In genomic region chrV:15915919-15916318, ce11 we compare ENCODE assay signal across 5 worm cellular contexts.
A peak's percentile ranks its signal among the peaks of the same experiment; 100 is the strongest.
TF ChIP-seq lines count a peak whose summit lies in the region.

Gene gst-38, minus strand, starts transcription at chrV:15916070.

TF ChIP-seq in whole organism, L1 larva, 84 proteins besides CTCF, POLR2A, EP300 and RAD21:
- TF ChIP-seq elt-2 (tag; optimal IDR thresholded peaks at IDR 0.05; lab: Kevin White, UChicago) (peak; percentile 85), rnt-1 (tag; optimal IDR thresholded peaks at IDR 0.05; lab: Kevin White, UChicago) (no peak)

TF ChIP-seq in whole organism, L2 larva, 48 proteins besides CTCF, POLR2A, EP300 and RAD21:
- no peak for TF ChIP-seq lin-39 (tag; optimal IDR thresholded peaks at IDR 0.05; lab: Kevin White, UChicago)
- no peak for TF ChIP-seq ztf-1 (GFP tag; conservative IDR thresholded peaks at IDR 0.05; lab: Robert Waterston, UW)
- TF ChIP-seq dmd-4 (tag; optimal IDR thresholded peaks at IDR 0.05; lab: Kevin White, UChicago): no peak
- no peak for TF ChIP-seq nhr-25 (tag; optimal IDR thresholded peaks at IDR 0.05; lab: Kevin White, UChicago)
- TF ChIP-seq fos-1 (tag; optimal IDR thresholded peaks at IDR 0.05; lab: Kevin White, UChicago): peak; percentile 63
- peak; percentile 30 for TF ChIP-seq crh-2 (tag; optimal IDR thresholded peaks at IDR 0.05; lab: Kevin White, UChicago)
- no peak for TF ChIP-seq nhr-23 (tag; optimal IDR thresholded peaks at IDR 0.05; lab: Kevin White, UChicago)
- TF ChIP-seq Y55F3AM.14 (GFP tag; optimal IDR thresholded peaks at IDR 0.05; lab: Kevin White, UChicago): no peak
- no peak for TF ChIP-seq ztf-4 (tag; optimal IDR thresholded peaks at IDR 0.05; lab: Kevin White, UChicago)
- no peak for TF ChIP-seq lin-13 (GFP tag; optimal IDR thresholded peaks at IDR 0.05; lab: Kevin White, UChicago)
- peak; percentile 57 for TF ChIP-seq sma-9 (GFP tag; optimal IDR thresholded peaks at IDR 0.05; lab: Kevin White, UChicago)
- no peak for TF ChIP-seq sma-9 (tag; optimal IDR thresholded peaks at IDR 0.05; lab: Kevin White, UChicago)

TF ChIP-seq in whole organism, L3 larva, 47 proteins besides CTCF, POLR2A, EP300 and RAD21:
- TF ChIP-seq pqm-1 (tag; optimal IDR thresholded peaks at IDR 0.05; lab: Kevin White, UChicago): peak; percentile 41
- peak; percentile 88 for TF ChIP-seq elt-2 (tag; optimal IDR thresholded peaks at IDR 0.05; lab: Kevin White, UChicago)
- TF ChIP-seq egl-27 (tag; optimal IDR thresholded peaks at IDR 0.05; lab: Kevin White, UChicago): no peak
- no peak for TF ChIP-seq ceh-28 (tag; optimal IDR thresholded peaks at IDR 0.05; lab: Kevin White, UChicago)
- peak; percentile 14 for TF ChIP-seq skn-1 (tag; optimal IDR thresholded peaks at IDR 0.05; lab: Kevin White, UChicago)

TF ChIP-seq in whole organism, L4 larva, 104 proteins besides CTCF, POLR2A, EP300 and RAD21:
- TF ChIP-seq unc-62 (GFP tag; optimal IDR thresholded peaks at IDR 0.05 in 1 of 2; lab: Kevin White, UChicago) (no peak), unc-62 (tag; optimal IDR thresholded peaks at IDR 0.05; lab: Kevin White, UChicago) (no peak), mxl-3 (GFP tag; optimal IDR thresholded peaks at IDR 0.05; lab: Kevin White, UChicago) (peak; percentile 51), spr-3 (GFP tag; optimal IDR thresholded peaks at IDR 0.05; lab: Kevin White, UChicago) (no peak), fkh-10 (GFP tag; optimal IDR thresholded peaks at IDR 0.05; lab: Kevin White, UChicago) (no peak), F44E2.7 (GFP tag; IDR thresholded peaks at IDR 0.05; lab: Robert Waterston, UW) (no peak), daf-16 (GFP tag; optimal IDR thresholded peaks at IDR 0.05; lab: Kevin White, UChicago) (no peak), daf-16 (tag; optimal IDR thresholded peaks at IDR 0.05; lab: Kevin White, UChicago) (peak; percentile 79), hmg-1.1 (GFP tag; IDR thresholded peaks at IDR 0.05; lab: Robert Waterston, UW) (no peak), dmd-6 (GFP tag; IDR thresholded peaks at IDR 0.05; lab: Robert Waterston, UW) (peak; percentile 85), pqm-1 (tag; optimal IDR thresholded peaks at IDR 0.05; lab: Kevin White, UChicago) (peak; percentile 72), snpc-4 (tag; optimal IDR thresholded peaks at IDR 0.05; lab: Kevin White, UChicago) (no peak), zag-1 (tag; optimal IDR thresholded peaks at IDR 0.05; lab: Kevin White, UChicago) (no peak), lin-1 (GFP tag; IDR thresholded peaks at IDR 0.05; lab: Robert Waterston, UW) (0 out of 2 replicates have a peak, but pooled peaks have one; percentile 18), nhr-28 (tag; optimal IDR thresholded peaks at IDR 0.05; lab: Kevin White, UChicago) (peak; percentile 71), Y5F2A.4 (GFP tag; optimal IDR thresholded peaks at IDR 0.05; lab: Kevin White, UChicago) (no peak), R02D3.7 (tag; optimal IDR thresholded peaks at IDR 0.05; lab: Kevin White, UChicago) (no peak), vab-7 (GFP tag; IDR thresholded peaks at IDR 0.05; lab: Robert Waterston, UW) (no peak), mxl-2 (GFP tag; conservative IDR thresholded peaks at IDR 0.05; lab: Robert Waterston, UW) (no peak), hlh-11 (tag; optimal IDR thresholded peaks at IDR 0.05; lab: Kevin White, UChicago) (peak; percentile 32), nhr-76 (tag; optimal IDR thresholded peaks at IDR 0.05; lab: Kevin White, UChicago) (no peak), F10B5.3 (tag; optimal IDR thresholded peaks at IDR 0.05; lab: Kevin White, UChicago) (no peak), egl-43 (GFP tag; IDR thresholded peaks at IDR 0.05; lab: Robert Waterston, UW) (no peak), nhr-10 (tag; optimal IDR thresholded peaks at IDR 0.05; lab: Kevin White, UChicago) (no peak)
TF ChIP-seq in whole organism, L4 larva: peak in this region for 7.

TF ChIP-seq in whole organism, young adult, 124 proteins besides CTCF, POLR2A, EP300 and RAD21:
- no peak for TF ChIP-seq zfh-2 (GFP tag; conservative IDR thresholded peaks at IDR 0.05; lab: Robert Waterston, UW)
- TF ChIP-seq D2030.7 (GFP tag; IDR thresholded peaks at IDR 0.05; lab: Robert Waterston, UW): no peak
- TF ChIP-seq nhr-80 (tag; optimal IDR thresholded peaks at IDR 0.05; lab: Kevin White, UChicago): peak; percentile 82
- no peak for TF ChIP-seq C17E4.6 (GFP tag; IDR thresholded peaks at IDR 0.05; lab: Robert Waterston, UW)
- no peak for TF ChIP-seq F22D6.2 (tag; optimal IDR thresholded peaks at IDR 0.05; lab: Kevin White, UChicago)
- no peak for TF ChIP-seq egrh-3 (GFP tag; IDR thresholded peaks at IDR 0.05; lab: Robert Waterston, UW)
- no peak for TF ChIP-seq ztf-22 (GFP tag; optimal IDR thresholded peaks at IDR 0.05; lab: Kevin White, UChicago)
- peak; percentile 86 for TF ChIP-seq cebp-1 (GFP tag; IDR thresholded peaks at IDR 0.05; lab: Robert Waterston, UW)
- TF ChIP-seq cebp-1 (tag; optimal IDR thresholded peaks at IDR 0.05; lab: Kevin White, UChicago): peak; percentile 93
- TF ChIP-seq ceh-79 (tag; optimal IDR thresholded peaks at IDR 0.05; lab: Kevin White, UChicago): no peak
- no peak for TF ChIP-seq ceh-40 (GFP tag; IDR thresholded peaks at IDR 0.05; lab: Robert Waterston, UW)
TF ChIP-seq in whole organism, young adult: peak in this region for 2.
